Fruit fly (Drosophila melanogaster): Measurements from ENCODE around the gene Tcs6.

DNA sequence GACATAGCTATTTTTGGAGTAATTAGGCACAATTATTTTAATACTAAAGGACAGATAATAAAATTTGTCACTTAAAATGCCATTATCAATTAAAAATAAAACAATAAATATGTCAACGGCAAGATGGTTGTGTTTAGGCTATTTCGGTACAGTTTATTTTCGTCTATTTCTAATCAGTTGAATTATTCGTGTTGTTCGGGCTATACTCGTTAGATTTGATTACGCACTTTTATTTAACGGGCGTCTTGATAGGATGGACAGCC, 47.0 kb upstream of the Tcs6 start:
- TF ChIP-seq CTCF (optimal IDR thresholded peaks at IDR 0.05) (no peak), CG8478 (optimal IDR thresholded peaks at IDR 0.05) (no peak)

Data from S2 (cell line).